Fruit fly (Drosophila melanogaster): ENCODE measurements around the gene CG18094.

The CG18094 gene

DNA sequence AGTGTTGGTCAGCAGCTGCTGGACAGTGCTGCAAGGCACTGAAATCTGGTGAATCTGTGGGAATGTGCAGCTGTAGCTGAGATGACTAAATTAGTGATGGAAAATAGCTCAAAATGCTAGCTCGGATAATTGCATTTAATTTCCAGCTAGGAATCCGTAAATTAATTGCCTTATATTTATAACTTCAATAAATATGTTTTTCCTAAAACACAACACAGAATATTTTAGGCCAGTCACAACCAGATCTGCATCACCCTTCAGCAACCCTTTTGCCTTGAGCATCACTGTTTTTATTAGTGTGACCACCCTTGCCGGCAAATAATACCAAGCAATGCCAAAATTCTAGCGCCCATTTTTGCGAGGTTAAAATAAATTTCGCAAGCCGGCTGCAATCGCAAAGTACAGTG is 45.3 kb upstream of the CG18094 start, which contains the start of gene Hs2st (continued):
- TF ChIP-seq Taf1 (GFP tag; IDR thresholded peaks at IDR 0.05), result peak; percentile 90
- peak; percentile 96 for TF ChIP-seq CG7786 (GFP tag; optimal IDR thresholded peaks at IDR 0.05)
- peak; percentile 89 for TF ChIP-seq Sox102F (GFP tag; optimal IDR thresholded peaks at IDR 0.05)
- peak; percentile 86 for TF ChIP-seq dmrt99B (tag; optimal IDR thresholded peaks at IDR 0.05)
- TF ChIP-seq CG12155 (GFP tag; optimal IDR thresholded peaks at IDR 0.05), result peak; percentile 95
- peak; percentile 90 for TF ChIP-seq zen (tag; optimal IDR thresholded peaks at IDR 0.05)
- peak; percentile 90 for TF ChIP-seq Camta (GFP tag; optimal IDR thresholded peaks at IDR 0.05)
- peak; percentile 91 for TF ChIP-seq kay (GFP tag; optimal IDR thresholded peaks at IDR 0.05)
- TF ChIP-seq Fer1 (GFP tag; optimal IDR thresholded peaks at IDR 0.05), result peak; percentile 93
- peak; percentile 89 for TF ChIP-seq danr (GFP tag; IDR thresholded peaks at IDR 0.05)
- TF ChIP-seq CG11398 (GFP tag; optimal IDR thresholded peaks at IDR 0.05), result peak; percentile 84
- TF ChIP-seq CG3847 (GFP tag; IDR thresholded peaks at IDR 0.05), result peak; percentile 97
- peak; percentile 94 for TF ChIP-seq Atf3 (GFP tag; optimal IDR thresholded peaks at IDR 0.05)
- peak; percentile 92 for TF ChIP-seq ab (GFP tag; optimal IDR thresholded peaks at IDR 0.05)
- peak; percentile 78 for TF ChIP-seq ATbp (GFP tag; optimal IDR thresholded peaks at IDR 0.05)
- peak; percentile 91 for TF ChIP-seq CG11247 (GFP tag; IDR thresholded peaks at IDR 0.05)
- TF ChIP-seq Lhr (GFP tag; optimal IDR thresholded peaks at IDR 0.05), result peak; percentile 92
- TF ChIP-seq cad (GFP tag; optimal IDR thresholded peaks at IDR 0.05), result no peak
- TF ChIP-seq CG7556 (GFP tag; optimal IDR thresholded peaks at IDR 0.05), result peak; percentile 88
- peak; percentile 95 for TF ChIP-seq chif (GFP tag; optimal IDR thresholded peaks at IDR 0.05)
- peak; percentile 1 for TF ChIP-seq pros (GFP tag; optimal IDR thresholded peaks at IDR 0.05)
- TF ChIP-seq ash1 (GFP tag; optimal IDR thresholded peaks at IDR 0.05), result no peak
- peak; percentile 91 for TF ChIP-seq croc (GFP tag; conservative IDR thresholded peaks at IDR 0.05)
- peak; percentile 53 for TF ChIP-seq kah (GFP tag; optimal IDR thresholded peaks at IDR 0.05)
- no peak for TF ChIP-seq CG7745 (tag; optimal IDR thresholded peaks at IDR 0.05)
- peak; percentile 59; the same call in 1 of the 2 replicates for TF ChIP-seq CG1024 (GFP tag; IDR thresholded peaks at IDR 0.05)
- TF ChIP-seq fd64A (GFP tag; optimal IDR thresholded peaks at IDR 0.05), result peak; percentile 3
- TF ChIP-seq CG31224 (GFP tag; IDR thresholded peaks at IDR 0.05), result peak; percentile 90
- TF ChIP-seq CG9797 (GFP tag; optimal IDR thresholded peaks at IDR 0.05), result peak; percentile 84
- peak; percentile 79 for TF ChIP-seq E2f2 (GFP tag; IDR thresholded peaks at IDR 0.05)
- TF ChIP-seq CG8924 (tag; optimal IDR thresholded peaks at IDR 0.05), result peak; percentile 88
- TF ChIP-seq ro (GFP tag; IDR thresholded peaks at IDR 0.05), result peak; percentile 70
- TF ChIP-seq CG6254 (GFP tag; optimal IDR thresholded peaks at IDR 0.05), result peak; percentile 50
- peak; percentile 73 for TF ChIP-seq CG10431 (GFP tag; optimal IDR thresholded peaks at IDR 0.05)
- TF ChIP-seq sc (optimal IDR thresholded peaks at IDR 0.05), result no peak
- peak; percentile 81 for TF ChIP-seq sc (GFP tag; optimal IDR thresholded peaks at IDR 0.05)
- peak; percentile 84 for TF ChIP-seq emc (GFP tag; optimal IDR thresholded peaks at IDR 0.05)
- peak; percentile 96 for TF ChIP-seq CG12942 (GFP tag; optimal IDR thresholded peaks at IDR 0.05)
- peak; percentile 91 for TF ChIP-seq Poxn (GFP tag; IDR thresholded peaks at IDR 0.05)
- peak; percentile 84 for TF ChIP-seq gcm2 (GFP tag; optimal IDR thresholded peaks at IDR 0.05)
- no peak for TF ChIP-seq zen2 (GFP tag; IDR thresholded peaks at IDR 0.05; ENCODE audit: partially characterized antibody)
- TF ChIP-seq CG12236 (GFP tag; optimal IDR thresholded peaks at IDR 0.05), result peak; percentile 84
- peak; percentile 90 for TF ChIP-seq Six4 (GFP tag; optimal IDR thresholded peaks at IDR 0.05)
- TF ChIP-seq p53 (GFP tag; optimal IDR thresholded peaks at IDR 0.05), result peak; percentile 88
- TF ChIP-seq CG7271 (tag; optimal IDR thresholded peaks at IDR 0.05), result peak; percentile 51
- TF ChIP-seq ham (GFP tag; IDR thresholded peaks at IDR 0.05), result peak; percentile 81
- TF ChIP-seq eve (GFP tag; optimal IDR thresholded peaks at IDR 0.05), result peak in 1 of 2 experiments; percentile 81
- TF ChIP-seq tna (GFP tag; IDR thresholded peaks at IDR 0.05; ENCODE audit: partially characterized antibody), result no peak
- TF ChIP-seq sens-2 (GFP tag; IDR thresholded peaks at IDR 0.05), result peak; percentile 76
- peak; percentile 89 for TF ChIP-seq CG10462 (GFP tag; optimal IDR thresholded peaks at IDR 0.05)
- peak; percentile 42 for TF ChIP-seq MTF-1 (GFP tag; optimal IDR thresholded peaks at IDR 0.05; ENCODE audit: borderline replicate concordance)
- TF ChIP-seq CG17829 (tag; optimal IDR thresholded peaks at IDR 0.05), result peak; percentile 93
